Worm (Caenorhabditis elegans) whole organism, L1 larva: Measurements from ENCODE around the gene C29E4.15.
A peak's percentile ranks its signal among the peaks of the same experiment; 100 is the strongest.

ENCODE experiments used
- F16B12.6 ChIP-seq: fragments of 150-350 bp; optimal IDR thresholded peaks from 2 replicates; lab custom pipeline; 2014; ENCODE audit warnings: missing biosample characterization, missing genetic modification characterization
- aha-1 ChIP-seq: fragments of 150-350 bp; optimal IDR thresholded peaks from 2 replicates; lab custom pipeline; 2014; ENCODE audit warnings: missing biosample characterization, missing genetic modification characterization
- ama-1 ChIP-seq: fragments of 150-350 bp; optimal IDR thresholded peaks from 2 replicates; lab custom pipeline; 2014
- blmp-1 ChIP-seq: fragments of 150-350 bp; optimal IDR thresholded peaks from 2 replicates; lab custom pipeline; 2014; ENCODE audit warnings: missing biosample characterization, missing genetic modification characterization
- ceh-88 ChIP-seq: fragments of 200-800 bp; sonication (Bioruptor generic); IDR thresholded peaks from 2 replicates; pipeline ENCODE4 v1.3.6; 2022; ENCODE audit warnings: missing genetic modification characterization, missing compliant biosample characterization
- ces-1 ChIP-seq: fragments of 150-350 bp; optimal IDR thresholded peaks from 2 replicates; lab custom pipeline; 2014; ENCODE audit warnings: missing biosample characterization, missing genetic modification reagents, missing genetic modification characterization
- dpl-1 ChIP-seq, 3 experiments: fragments of 150-350 bp in 2 of 3; sonication (generic microtip) in 1 of 3; optimal IDR thresholded peaks; 2 replicates each; lab custom pipeline; 2014 to 2017; ENCODE audit warnings: missing biosample characterization in 3 of 3, missing genetic modification characterization in 3 of 3, missing genetic modification reagents in 3 of 3
- dsc-1 ChIP-seq: sonication (generic microtip); optimal IDR thresholded peaks from 2 replicates; lab custom pipeline; 2016; ENCODE audit warnings: mild to moderate bottlenecking, missing genetic modification characterization, missing compliant biosample characterization
- efl-1 ChIP-seq, 4 experiments: fragments of 150-350 bp; optimal IDR thresholded peaks in 3 of 4; peaks in 1 of 4; 1 replicate in 1 of 4; 2 replicates in 3 of 4; lab custom pipeline; 2014; ENCODE audit warnings: missing biosample characterization in 2 of 4, missing genetic modification characterization in 2 of 4, missing genetic modification reagents in 2 of 4
- egl-13 ChIP-seq: sonication (generic microtip); optimal IDR thresholded peaks from 2 replicates; lab custom pipeline; 2016; ENCODE audit warnings: missing genotype, missing genetic modification reagents, missing genetic modification characterization, missing compliant biosample characterization
- egl-27 ChIP-seq, 2 experiments: fragments of 150-350 bp in 1 of 2; sonication (generic microtip); optimal IDR thresholded peaks; 3 replicates each; lab custom pipeline; 2017 to 2018; ENCODE audit warnings: missing biosample characterization in 2 of 2, missing genetic modification characterization in 2 of 2, missing genetic modification reagents in 2 of 2
- elt-3 ChIP-seq, 6 experiments: fragments of 150-350 bp in 1 of 6; sonication (generic microtip); optimal IDR thresholded peaks; 2 replicates each; lab custom pipeline; 2017 to 2018; ENCODE audit warnings: missing biosample characterization in 6 of 6, missing genetic modification characterization in 6 of 6, inconsistent platforms in 1 of 6
- fkh-4 ChIP-seq: sonication (generic microtip); optimal IDR thresholded peaks from 2 replicates; lab custom pipeline; 2016; ENCODE audit warnings: missing compliant biosample characterization, missing genetic modification characterization, borderline replicate concordance
- fos-1 ChIP-seq: fragments of 150-350 bp; optimal IDR thresholded peaks from 2 replicates; lab custom pipeline; 2014; ENCODE audit warnings: missing biosample characterization, missing genetic modification characterization
- grh-1 ChIP-seq: fragments of 200-800 bp; sonication (Bioruptor generic); IDR thresholded peaks from 2 replicates; pipeline ENCODE4 v1.3.6; 2022; ENCODE audit warnings: missing genetic modification reagents, missing genetic modification characterization, missing compliant biosample characterization
- hlh-17 ChIP-seq: fragments of 200-800 bp; sonication (Bioruptor generic); optimal IDR thresholded peaks from 2 replicates; lab custom pipeline; 2018; ENCODE audit warnings: missing genetic modification characterization, mild to moderate bottlenecking, missing compliant biosample characterization, moderate library complexity, borderline replicate concordance
- hlh-4 ChIP-seq: sonication (generic microtip); optimal IDR thresholded peaks from 2 replicates; lab custom pipeline; 2016; ENCODE audit warnings: mild to moderate bottlenecking, missing genetic modification characterization, missing compliant biosample characterization
- irx-1 ChIP-seq: sonication (generic microtip); optimal IDR thresholded peaks from 2 replicates; lab custom pipeline; 2016; ENCODE audit warnings: missing genetic modification characterization, missing compliant biosample characterization
- isw-1 ChIP-seq: fragments of 200-800 bp; sonication (Bioruptor generic); IDR thresholded peaks from 2 replicates; pipeline ENCODE4 v1.3.6; 2022; ENCODE audit warnings: missing genetic modification characterization, missing compliant biosample characterization
- lin-13 ChIP-seq: fragments of 150-350 bp; optimal IDR thresholded peaks from 2 replicates; lab custom pipeline; 2014; ENCODE audit warnings: missing biosample characterization, missing genetic modification reagents, missing genetic modification characterization
- lin-15B ChIP-seq: fragments of 150-350 bp; sonication (generic microtip); optimal IDR thresholded peaks from 3 replicates; lab custom pipeline; 2014; ENCODE audit warnings: missing biosample characterization, missing genetic modification characterization
- lin-39 ChIP-seq: fragments of 150-350 bp; optimal IDR thresholded peaks from 2 replicates; lab custom pipeline; 2014; ENCODE audit warnings: missing biosample characterization, missing genetic modification reagents, missing genetic modification characterization
- lsy-2 ChIP-seq, 2 experiments: fragments of 150-350 bp; optimal IDR thresholded peaks; 2 replicates each; lab custom pipeline; 2014; ENCODE audit warnings: missing biosample characterization in 2 of 2, missing genetic modification characterization in 2 of 2
- mab-9 ChIP-seq: fragments of 200-800 bp; sonication (Bioruptor generic); IDR thresholded peaks from 2 replicates; pipeline ENCODE4 v1.3.6; 2022; ENCODE audit warnings: missing genetic modification reagents, missing genetic modification characterization, missing compliant biosample characterization
- mef-2 ChIP-seq: fragments of 150-350 bp; optimal IDR thresholded peaks from 2 replicates; lab custom pipeline; 2014; ENCODE audit warnings: missing biosample characterization, missing genetic modification characterization
- mep-1 ChIP-seq: fragments of 150-350 bp; optimal IDR thresholded peaks from 2 replicates; lab custom pipeline; 2014; ENCODE audit warnings: missing biosample characterization, missing genetic modification characterization
- nhr-11 ChIP-seq: fragments of 150-350 bp; optimal IDR thresholded peaks from 2 replicates; lab custom pipeline; 2014; ENCODE audit warnings: missing biosample characterization, missing genetic modification characterization
- nhr-19 ChIP-seq: fragments of 200-800 bp; sonication (Bioruptor generic); conservative IDR thresholded peaks from 2 replicates; pipeline ENCODE4 v1.3.6; 2022; ENCODE audit warnings: missing genetic modification characterization, missing compliant biosample characterization
- nhr-237 ChIP-seq: fragments of 150-350 bp; optimal IDR thresholded peaks from 2 replicates; lab custom pipeline; 2014; ENCODE audit warnings: missing biosample characterization, missing genetic modification characterization
- nhr-71 ChIP-seq: sonication (generic microtip); optimal IDR thresholded peaks from 2 replicates; lab custom pipeline; 2016; ENCODE audit warnings: mild to moderate bottlenecking, missing genetic modification characterization, moderate library complexity, missing compliant biosample characterization
- nhr-77 ChIP-seq: fragments of 150-350 bp; optimal IDR thresholded peaks from 2 replicates; lab custom pipeline; 2014; ENCODE audit warnings: missing biosample characterization, missing genetic modification characterization
- nhr-84 ChIP-seq: sonication (generic microtip); optimal IDR thresholded peaks from 2 replicates; lab custom pipeline; 2017; ENCODE audit warnings: missing biosample characterization, missing genetic modification characterization
- pag-3 ChIP-seq: sonication (generic microtip); optimal IDR thresholded peaks from 2 replicates; lab custom pipeline; 2017; ENCODE audit warnings: missing genetic modification characterization, mild to moderate bottlenecking, missing compliant biosample characterization, antibody characterized with exemption, borderline replicate concordance; ENCODE audit not compliant: insufficient read depth
- pax-3 ChIP-seq: fragments of 200-800 bp; sonication (Bioruptor generic); optimal IDR thresholded peaks from 2 replicates; lab custom pipeline; 2018; ENCODE audit warnings: mild to moderate bottlenecking, missing genetic modification characterization, moderate library complexity, missing compliant biosample characterization
- rnt-1 ChIP-seq: sonication (generic microtip); optimal IDR thresholded peaks from 2 replicates; lab custom pipeline; 2016; ENCODE audit warnings: mild to moderate bottlenecking, missing genetic modification characterization, moderate library complexity, missing compliant biosample characterization
- snpc-4 ChIP-seq: fragments of 150-350 bp; optimal IDR thresholded peaks from 2 replicates; lab custom pipeline; 2014; ENCODE audit warnings: missing biosample characterization, missing genetic modification characterization
- snu-23 ChIP-seq: sonication (generic microtip); optimal IDR thresholded peaks from 2 replicates; lab custom pipeline; 2016; ENCODE audit warnings: missing genetic modification characterization, missing compliant biosample characterization
- sox-4 ChIP-seq: sonication (generic microtip); optimal IDR thresholded peaks from 2 replicates; lab custom pipeline; 2016; ENCODE audit warnings: missing genetic modification characterization, missing compliant biosample characterization
- sptf-1 ChIP-seq: fragments of 150-350 bp; optimal IDR thresholded peaks from 2 replicates; lab custom pipeline; 2014; ENCODE audit warnings: missing biosample characterization, missing genetic modification characterization
- sup-37 ChIP-seq: fragments of 200-800 bp; sonication (Bioruptor generic); optimal IDR thresholded peaks from 2 replicates; lab custom pipeline; 2018; ENCODE audit warnings: mild to moderate bottlenecking, missing genetic modification characterization, missing compliant biosample characterization
- swsn-7 ChIP-seq: sonication (generic microtip); optimal IDR thresholded peaks from 2 replicates; lab custom pipeline; 2016; ENCODE audit warnings: missing genetic modification characterization, missing compliant biosample characterization
- tlp-1 ChIP-seq: fragments of 150-350 bp; optimal IDR thresholded peaks from 2 replicates; lab custom pipeline; 2014; ENCODE audit warnings: missing biosample characterization, missing genetic modification characterization
- unc-130 ChIP-seq: fragments of 150-350 bp; optimal IDR thresholded peaks from 2 replicates; lab custom pipeline; 2017; ENCODE audit warnings: missing biosample characterization, missing genetic modification characterization, inconsistent platforms
- unc-30 ChIP-seq: sonication (generic microtip); optimal IDR thresholded peaks from 2 replicates; lab custom pipeline; 2017; ENCODE audit warnings: missing biosample characterization, missing genetic modification characterization
- unc-62 ChIP-seq: fragments of 150-350 bp; optimal IDR thresholded peaks from 2 replicates; lab custom pipeline; 2014; ENCODE audit warnings: missing biosample characterization, missing genetic modification reagents, missing genetic modification characterization
- unc-86 ChIP-seq: sonication (generic microtip); optimal IDR thresholded peaks from 2 replicates; lab custom pipeline; 2016; ENCODE audit warnings: missing genetic modification characterization, missing compliant biosample characterization
- vab-15 ChIP-seq: sonication (generic microtip); optimal IDR thresholded peaks from 2 replicates; lab custom pipeline; 2017; ENCODE audit warnings: missing genotype, mild to moderate bottlenecking, missing genetic modification characterization, missing compliant biosample characterization
- xbp-1 ChIP-seq: sonication (generic microtip); optimal IDR thresholded peaks from 2 replicates; lab custom pipeline; 2016; ENCODE audit warnings: missing genetic modification characterization, missing compliant biosample characterization
- zag-1 ChIP-seq: fragments of 150-350 bp; optimal IDR thresholded peaks from 2 replicates; lab custom pipeline; 2014; ENCODE audit warnings: missing biosample characterization, missing genetic modification characterization
- ztf-11 ChIP-seq, 2 experiments: sonication (generic microtip); optimal IDR thresholded peaks; 2 replicates each; lab custom pipeline; 2016 to 2017; ENCODE audit warnings: missing genetic modification characterization in 2 of 2, missing biosample characterization in 1 of 2, missing compliant biosample characterization in 1 of 2

Gene C29E4.15

ce11 chrIII:7956965-7957364 is 4.5 kb downstream of the C29E4.15 start, which contains the start of gene C29E4.9:
Gene C29E4.9 (minus strand): TSS chrIII:7957065.
- TF ChIP-seq efl-1 (optimal IDR thresholded peaks at IDR 0.05; lab: Kevin White, UChicago) = no peak
- TF ChIP-seq efl-1 (GFP tag; optimal IDR thresholded peaks at IDR 0.05 in 1 of 2; lab: Kevin White, UChicago) = peak in 1 of 2 experiments; percentile 43
- TF ChIP-seq ama-1 (lab: Kevin White, UChicago) = no peak
- TF ChIP-seq pax-3 (tag; lab: Kevin White, UChicago) = no peak
- TF ChIP-seq nhr-84 (tag; lab: Kevin White, UChicago) = no peak
- TF ChIP-seq nhr-237 (tag; lab: Kevin White, UChicago) = no peak
- no peak for TF ChIP-seq pag-3 (tag; lab: Kevin White, UChicago)

- TF ChIP-seq sup-37 (no peak), sptf-1 (tag; lab: Kevin White, UChicago) (no peak), mab-9 (GFP tag; lab: Robert Waterston, UW) (no peak), tlp-1 (tag; lab: Kevin White, UChicago) (no peak), xbp-1 (no peak), vab-15 (tag; lab: Kevin White, UChicago) (no peak), rnt-1 (tag; lab: Kevin White, UChicago) (no peak), irx-1 (tag; lab: Kevin White, UChicago) (no peak), hlh-4 (tag; lab: Kevin White, UChicago) (no peak), pag-3 (tag; lab: Kevin White, UChicago) (no peak), lin-15B (no peak), nhr-237 (tag; lab: Kevin White, UChicago) (no peak), isw-1 (GFP tag; lab: Robert Waterston, UW) (no peak), egl-13 (tag; lab: Kevin White, UChicago) (no peak), F16B12.6 (tag; lab: Kevin White, UChicago) (no peak), nhr-77 (tag; lab: Kevin White, UChicago) (no peak), blmp-1 (tag; lab: Kevin White, UChicago) (peak; percentile 2), lin-39 (no peak), egl-27 (tag; optimal IDR thresholded peaks at IDR 0.05; lab: Kevin White, UChicago) (no peak), lsy-2 (tag; optimal IDR thresholded peaks at IDR 0.05; lab: Kevin White, UChicago) (peak; percentile 0 to 34), snu-23 (GFP tag; lab: Kevin White, UChicago) (peak; percentile 41), aha-1 (tag; lab: Kevin White, UChicago) (no peak), unc-62 (no peak), nhr-71 (tag; lab: Kevin White, UChicago) (peak; percentile 31), unc-86 (tag; lab: Kevin White, UChicago) (no peak), unc-130 (tag; lab: Kevin White, UChicago) (no peak), nhr-19 (no peak), fkh-4 (tag; lab: Kevin White, UChicago) (no peak), dsc-1 (tag; lab: Kevin White, UChicago) (no peak), zag-1 (tag; lab: Kevin White, UChicago) (no peak), efl-1 (optimal IDR thresholded peaks at IDR 0.05; lab: Kevin White, UChicago) (peak; percentile 48 to 62), efl-1 (GFP tag; optimal IDR thresholded peaks at IDR 0.05 in 1 of 2; lab: Kevin White, UChicago) (peak in 1 of 2 experiments; percentile 83), elt-3 (tag; optimal IDR thresholded peaks at IDR 0.05; lab: Kevin White, UChicago) (no peak), ces-1 (no peak), mep-1 (tag; lab: Kevin White, UChicago) (peak; percentile 28), sox-4 (tag; lab: Kevin White, UChicago) (no peak), fos-1 (tag; lab: Kevin White, UChicago) (no peak), snpc-4 (tag; lab: Kevin White, UChicago) (no peak), nhr-11 (tag; lab: Kevin White, UChicago) (no peak), mef-2 (tag; lab: Kevin White, UChicago) (no peak), hlh-17 (GFP tag; lab: Kevin White, UChicago) (no peak), pax-3 (tag; lab: Kevin White, UChicago) (no peak), ceh-88 (GFP tag; lab: Robert Waterston, UW) (no peak), swsn-7 (tag; lab: Kevin White, UChicago) (peak; percentile 11), dpl-1 (GFP tag; optimal IDR thresholded peaks at IDR 0.05; lab: Kevin White, UChicago) (peak in 1 of 3 experiments; percentile 39), lin-13 (GFP tag; lab: Kevin White, UChicago) (no peak), ztf-11 (tag; optimal IDR thresholded peaks at IDR 0.05; lab: Kevin White, UChicago) (no peak), grh-1 (GFP tag; lab: Robert Waterston, UW) (no peak), unc-30 (no peak)
These were observed 5.7 kb downstream of the C29E4.15 start, which contains the start of gene C29E4.11 for ce11 chrIII:7958085-7958484. Gene C29E4.11 (minus strand): TSS chrIII:7958114.
